Comparison of ENCODE assay signal across 5 worm cellular contexts in the genomic region with DNA sequence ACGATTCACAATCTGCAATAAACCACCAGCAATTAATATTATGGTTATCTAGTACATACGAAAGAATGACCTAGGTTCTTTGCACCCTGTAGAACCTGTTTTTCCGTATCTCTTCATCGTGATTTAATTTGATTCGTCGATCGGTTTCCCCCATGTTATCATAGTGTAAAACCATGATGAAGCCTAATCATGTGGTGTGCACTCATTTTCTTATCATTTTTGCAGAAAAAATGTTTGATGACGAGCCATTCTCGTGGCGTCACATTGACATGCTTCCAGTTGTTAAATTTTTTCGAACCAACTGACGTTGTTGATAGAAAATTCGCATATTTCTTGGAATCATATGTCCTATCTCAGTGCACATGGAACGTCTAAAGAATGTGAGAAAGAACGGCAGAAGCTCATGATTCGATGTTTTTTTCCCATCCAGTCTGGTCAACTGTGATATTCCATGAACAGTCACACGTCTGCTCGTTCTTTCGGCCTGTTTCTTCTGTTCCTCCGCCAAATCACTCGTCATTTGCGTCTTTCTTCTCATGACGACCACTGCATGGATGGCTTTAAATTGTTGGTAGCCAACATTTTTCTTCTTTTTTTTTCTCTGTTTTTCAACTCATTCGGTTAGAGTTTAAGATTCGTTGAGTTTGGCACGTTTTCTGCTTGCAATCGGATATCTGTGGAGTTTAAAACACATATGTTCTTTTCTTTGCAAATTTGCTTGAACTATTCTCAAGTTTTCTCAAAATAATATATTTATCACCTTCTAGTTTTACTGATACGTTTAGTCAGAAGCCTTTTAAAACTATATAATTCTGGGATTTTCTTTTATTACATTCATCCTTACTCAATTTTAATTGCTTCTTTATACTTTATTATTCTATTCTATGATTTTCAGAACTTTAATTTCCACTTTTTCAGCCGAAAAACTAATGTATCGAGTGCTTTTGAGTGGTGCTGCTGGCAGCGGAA.
A peak's percentile ranks its signal among the peaks of the same experiment; 100 is the strongest.
TF ChIP-seq lines count a peak whose summit lies in the region.

A gene (plus strand): TSS at position 919 of the 969 bp plus-strand sequence.

TF ChIP-seq in whole organism, L1 larva, 84 proteins besides CTCF, POLR2A, EP300 and RAD21 (continued from another document and continues in another):
- TF ChIP-seq C04F5.9 (tag; optimal IDR thresholded peaks at IDR 0.05; lab: Kevin White, UChicago) = no peak
- no peak for TF ChIP-seq tbx-2 (tag; optimal IDR thresholded peaks at IDR 0.05; lab: Kevin White, UChicago)
- TF ChIP-seq skn-1 (tag; optimal IDR thresholded peaks at IDR 0.05; lab: Kevin White, UChicago) = no peak
- no peak for TF ChIP-seq sptf-1 (tag; optimal IDR thresholded peaks at IDR 0.05; lab: Kevin White, UChicago)
- no peak for TF ChIP-seq fos-1 (tag; optimal IDR thresholded peaks at IDR 0.05; lab: Kevin White, UChicago)
- no peak for TF ChIP-seq tlp-1 (tag; optimal IDR thresholded peaks at IDR 0.05; lab: Kevin White, UChicago)
- no peak for TF ChIP-seq hpl-2 (GFP tag; optimal IDR thresholded peaks at IDR 0.05; lab: Kevin White, UChicago)
- TF ChIP-seq lin-14 (GFP tag; optimal IDR thresholded peaks at IDR 0.05; lab: Kevin White, UChicago) = peak; percentile 64
- no peak for TF ChIP-seq fkh-10 (GFP tag; optimal IDR thresholded peaks at IDR 0.05; lab: Kevin White, UChicago)
- TF ChIP-seq ceh-82 (tag; optimal IDR thresholded peaks at IDR 0.05; lab: Kevin White, UChicago) = no peak
- TF ChIP-seq lsy-2 (tag; optimal IDR thresholded peaks at IDR 0.05; lab: Kevin White, UChicago) = peak in 1 of 2 experiments; percentile 53
- TF ChIP-seq lin-13 (GFP tag; optimal IDR thresholded peaks at IDR 0.05; lab: Kevin White, UChicago) = peak; percentile 21
- no peak for TF ChIP-seq hlh-4 (tag; optimal IDR thresholded peaks at IDR 0.05; lab: Kevin White, UChicago)
- TF ChIP-seq ceh-63 (GFP tag; optimal IDR thresholded peaks at IDR 0.05; lab: Kevin White, UChicago) = no peak
- no peak for TF ChIP-seq nhr-12 (tag; optimal IDR thresholded peaks at IDR 0.05; lab: Kevin White, UChicago)
- TF ChIP-seq nhr-90 (tag; optimal IDR thresholded peaks at IDR 0.05; lab: Kevin White, UChicago; ENCODE audit: poor library complexity) = peak; percentile 46
- no peak for TF ChIP-seq ztf-11 (tag; optimal IDR thresholded peaks at IDR 0.05; lab: Kevin White, UChicago)
- no peak for TF ChIP-seq egl-27 (tag; optimal IDR thresholded peaks at IDR 0.05; lab: Kevin White, UChicago)
- TF ChIP-seq irx-1 (tag; optimal IDR thresholded peaks at IDR 0.05; lab: Kevin White, UChicago) = no peak
- TF ChIP-seq rnt-1 (tag; optimal IDR thresholded peaks at IDR 0.05; lab: Kevin White, UChicago) = peak; percentile 3
- TF ChIP-seq efl-3 (GFP tag; optimal IDR thresholded peaks at IDR 0.05; lab: Kevin White, UChicago) = no peak
- TF ChIP-seq unc-62 (GFP tag; optimal IDR thresholded peaks at IDR 0.05; lab: Kevin White, UChicago) = no peak
- TF ChIP-seq ets-5 (GFP tag; IDR thresholded peaks at IDR 0.05; lab: Robert Waterston, UW) = no peak
- no peak for TF ChIP-seq isw-1 (GFP tag; IDR thresholded peaks at IDR 0.05; lab: Robert Waterston, UW)
- no peak for TF ChIP-seq lin-39 (tag; optimal IDR thresholded peaks at IDR 0.05; lab: Kevin White, UChicago)

TF ChIP-seq in whole organism, L2 larva, 48 proteins besides CTCF, POLR2A, EP300 and RAD21 (continued from another document and continues in another):
- TF ChIP-seq elt-1 (tag; optimal IDR thresholded peaks at IDR 0.05; lab: Kevin White, UChicago) = no peak
- TF ChIP-seq nhr-11 (tag; optimal IDR thresholded peaks at IDR 0.05; lab: Kevin White, UChicago) = no peak
- TF ChIP-seq lin-11 (tag; optimal IDR thresholded peaks at IDR 0.05; lab: Kevin White, UChicago) = no peak
- TF ChIP-seq R02D3.7 (tag; optimal IDR thresholded peaks at IDR 0.05; lab: Kevin White, UChicago) = no peak
- peak in 1 of 2 experiments; percentile 32 for TF ChIP-seq lsy-2 (tag; optimal IDR thresholded peaks at IDR 0.05; lab: Kevin White, UChicago)
- peak; percentile 32 for TF ChIP-seq C34F6.9 (tag; optimal IDR thresholded peaks at IDR 0.05; lab: Kevin White, UChicago)
- TF ChIP-seq nhr-77 (tag; optimal IDR thresholded peaks at IDR 0.05; lab: Kevin White, UChicago) = no peak
- TF ChIP-seq F13H6.1 (tag; optimal IDR thresholded peaks at IDR 0.05; lab: Kevin White, UChicago) = peak; percentile 12
- TF ChIP-seq ceh-16 (tag; optimal IDR thresholded peaks at IDR 0.05; lab: Kevin White, UChicago) = no peak
- no peak for TF ChIP-seq mab-5 (tag; optimal IDR thresholded peaks at IDR 0.05; lab: Kevin White, UChicago)
- peak; percentile 60 for TF ChIP-seq crh-2 (tag; optimal IDR thresholded peaks at IDR 0.05; lab: Kevin White, UChicago)
- peak; percentile 56 for TF ChIP-seq nhr-129 (tag; optimal IDR thresholded peaks at IDR 0.05; lab: Kevin White, UChicago)
- TF ChIP-seq ztf-1 (GFP tag; conservative IDR thresholded peaks at IDR 0.05; lab: Robert Waterston, UW) = no peak
- no peak for TF ChIP-seq unc-55 (GFP tag; optimal IDR thresholded peaks at IDR 0.05; lab: Kevin White, UChicago)
- peak; percentile 85 for TF ChIP-seq fos-1 (tag; optimal IDR thresholded peaks at IDR 0.05; lab: Kevin White, UChicago)
- TF ChIP-seq nhr-21 (tag; optimal IDR thresholded peaks at IDR 0.05; lab: Kevin White, UChicago) = peak; percentile 83
- no peak for TF ChIP-seq snpc-4 (tag; optimal IDR thresholded peaks at IDR 0.05; lab: Kevin White, UChicago)
- no peak for TF ChIP-seq unc-39 (tag; optimal IDR thresholded peaks at IDR 0.05; lab: Kevin White, UChicago)
- peak; percentile 6 for TF ChIP-seq ama-1 (optimal IDR thresholded peaks at IDR 0.05; lab: Kevin White, UChicago)
- TF ChIP-seq mdl-1 (tag; optimal IDR thresholded peaks at IDR 0.05; lab: Kevin White, UChicago) = peak in 1 of 2 experiments; percentile 68
- TF ChIP-seq nhr-23 (tag; optimal IDR thresholded peaks at IDR 0.05; lab: Kevin White, UChicago) = no peak
- TF ChIP-seq nhr-25 (tag; optimal IDR thresholded peaks at IDR 0.05; lab: Kevin White, UChicago) = peak; percentile 88
- TF ChIP-seq ceh-82 (tag; optimal IDR thresholded peaks at IDR 0.05; lab: Kevin White, UChicago) = no peak
- no peak for TF ChIP-seq ztf-4 (tag; optimal IDR thresholded peaks at IDR 0.05; lab: Kevin White, UChicago)
- TF ChIP-seq dmd-4 (tag; optimal IDR thresholded peaks at IDR 0.05; lab: Kevin White, UChicago) = no peak
- no peak for TF ChIP-seq nhr-237 (tag; optimal IDR thresholded peaks at IDR 0.05; lab: Kevin White, UChicago)

TF ChIP-seq in whole organism, L3 larva, 47 proteins besides CTCF, POLR2A, EP300 and RAD21 (continued from another document):
- no peak for TF ChIP-seq egl-5 (tag; optimal IDR thresholded peaks at IDR 0.05; lab: Kevin White, UChicago)
- no peak for TF ChIP-seq lin-39 (tag; optimal IDR thresholded peaks at IDR 0.05; lab: Kevin White, UChicago)
- TF ChIP-seq ama-1 (optimal IDR thresholded peaks at IDR 0.05; lab: Kevin White, UChicago) = peak; percentile 91
- no peak for TF ChIP-seq hmg-11 (tag; optimal IDR thresholded peaks at IDR 0.05; lab: Kevin White, UChicago)
- TF ChIP-seq nfya-1 (tag; optimal IDR thresholded peaks at IDR 0.05; lab: Kevin White, UChicago; ENCODE audit: insufficient read depth) = peak; percentile 28
- no peak for TF ChIP-seq nhr-12 (tag; optimal IDR thresholded peaks at IDR 0.05; lab: Kevin White, UChicago)
- no peak for TF ChIP-seq fkh-2 (tag; optimal IDR thresholded peaks at IDR 0.05; lab: Kevin White, UChicago)
- peak; percentile 71 for TF ChIP-seq nhr-43 (tag; optimal IDR thresholded peaks at IDR 0.05; lab: Kevin White, UChicago; ENCODE audit: poor library complexity, severe bottlenecking)
- no peak for TF ChIP-seq unc-39 (tag; optimal IDR thresholded peaks at IDR 0.05; lab: Kevin White, UChicago)
- TF ChIP-seq pha-4 (tag; optimal IDR thresholded peaks at IDR 0.05; lab: Kevin White, UChicago) = peak; percentile 40
- no peak for TF ChIP-seq lin-15B (tag; optimal IDR thresholded peaks at IDR 0.05; lab: Kevin White, UChicago)
- TF ChIP-seq elt-2 (tag; optimal IDR thresholded peaks at IDR 0.05; lab: Kevin White, UChicago) = peak; percentile 95
- TF ChIP-seq nhr-76 (tag; optimal IDR thresholded peaks at IDR 0.05; lab: Kevin White, UChicago) = no peak
- TF ChIP-seq ztf-4 (tag; optimal IDR thresholded peaks at IDR 0.05; lab: Kevin White, UChicago) = no peak
- TF ChIP-seq daf-12 (tag; optimal IDR thresholded peaks at IDR 0.05; lab: Kevin White, UChicago) = no peak
- TF ChIP-seq elt-3 (tag; optimal IDR thresholded peaks at IDR 0.05; lab: Kevin White, UChicago) = peak; percentile 19 to 56 (median 50)
- no peak for TF ChIP-seq ztf-11 (tag; optimal IDR thresholded peaks at IDR 0.05; lab: Kevin White, UChicago)
- TF ChIP-seq sea-2 (GFP tag; optimal IDR thresholded peaks at IDR 0.05; lab: Kevin White, UChicago) = no peak

TF ChIP-seq in whole organism, L4 larva, 104 proteins besides CTCF, POLR2A, EP300 and RAD21 (continued from another document and continues in another):
- TF ChIP-seq mxl-3 (GFP tag; optimal IDR thresholded peaks at IDR 0.05; lab: Kevin White, UChicago) (peak; percentile 85), ztf-7 (tag; optimal IDR thresholded peaks at IDR 0.05; lab: Kevin White, UChicago) (no peak), T20F7.1 (GFP tag; optimal IDR thresholded peaks at IDR 0.05; lab: Kevin White, UChicago) (peak; percentile 58), hlh-11 (tag; optimal IDR thresholded peaks at IDR 0.05; lab: Kevin White, UChicago) (peak; percentile 89), aly-2 (tag; optimal IDR thresholded peaks at IDR 0.05; lab: Kevin White, UChicago) (no peak), nhr-48 (tag; optimal IDR thresholded peaks at IDR 0.05; lab: Kevin White, UChicago) (peak; percentile 86), tag-97 (GFP tag; IDR thresholded peaks at IDR 0.05; lab: Robert Waterston, UW) (no peak), php-3 (GFP tag; IDR thresholded peaks at IDR 0.05; lab: Robert Waterston, UW) (peak; percentile 68; the same call in 1 of the 2 replicates), fkh-10 (GFP tag; optimal IDR thresholded peaks at IDR 0.05; lab: Kevin White, UChicago) (no peak), gei-8 (GFP tag; optimal IDR thresholded peaks at IDR 0.05; lab: Kevin White, UChicago) (peak; percentile 57), ceh-20 (GFP tag; IDR thresholded peaks at IDR 0.05; lab: Robert Waterston, UW) (peak; percentile 27; the same call in 1 of the 2 replicates), ama-1 (optimal IDR thresholded peaks at IDR 0.05; lab: Kevin White, UChicago) (peak; percentile 31), dve-1 (tag; optimal IDR thresholded peaks at IDR 0.05; lab: Kevin White, UChicago; ENCODE audit: insufficient read depth) (peak; percentile 42), dmd-6 (GFP tag; IDR thresholded peaks at IDR 0.05; lab: Robert Waterston, UW) (peak; percentile 94), mes-2 (tag; optimal IDR thresholded peaks at IDR 0.05; lab: Kevin White, UChicago; ENCODE audit: poor library complexity, severe bottlenecking) (peak; percentile 42), hif-1 (tag; optimal IDR thresholded peaks at IDR 0.05; lab: Kevin White, UChicago) (peak in 1 of 2 experiments; percentile 72), pqm-1 (tag; optimal IDR thresholded peaks at IDR 0.05; lab: Kevin White, UChicago) (peak; percentile 46), jun-1 (tag; optimal IDR thresholded peaks at IDR 0.05; lab: Kevin White, UChicago) (peak; percentile 10), lsy-2 (tag; optimal IDR thresholded peaks at IDR 0.05; lab: Kevin White, UChicago) (peak in 1 of 2 experiments; percentile 28), F26F4.8 (GFP tag; conservative IDR thresholded peaks at IDR 0.05; lab: Robert Waterston, UW) (no peak), nhr-77 (tag; optimal IDR thresholded peaks at IDR 0.05; lab: Kevin White, UChicago) (peak; percentile 26), dmd-8 (GFP tag; IDR thresholded peaks at IDR 0.05; lab: Robert Waterston, UW) (0 out of 2 replicates have a peak, but pooled peaks have one; percentile 34), nhr-28 (tag; optimal IDR thresholded peaks at IDR 0.05; lab: Kevin White, UChicago) (peak; percentile 70), hlh-30 (tag; optimal IDR thresholded peaks at IDR 0.05; lab: Kevin White, UChicago; ENCODE audit: insufficient read depth) (peak; percentile 83), mdt-29 (GFP tag; IDR thresholded peaks at IDR 0.05; lab: Robert Waterston, UW) (peak; percentile 26; the same call in 1 of the 2 replicates), tra-1 (GFP tag; IDR thresholded peaks at IDR 0.05; lab: Robert Waterston, UW) (peak; percentile 67), nhr-41 (GFP tag; IDR thresholded peaks at IDR 0.05; lab: Robert Waterston, UW) (peak; percentile 25; the same call in 1 of the 2 replicates)

TF ChIP-seq in whole organism, young adult, 124 proteins besides CTCF, POLR2A, EP300 and RAD21 (continued from another document):
- TF ChIP-seq cebp-1 (GFP tag; IDR thresholded peaks at IDR 0.05; lab: Robert Waterston, UW) (peak; percentile 24; the same call in 1 of the 2 replicates), cebp-1 (tag; optimal IDR thresholded peaks at IDR 0.05; lab: Kevin White, UChicago) (peak; percentile 75), mcd-1 (GFP tag; IDR thresholded peaks at IDR 0.05; lab: Robert Waterston, UW) (peak; percentile 15; the same call in 1 of the 2 replicates), ets-4 (GFP tag; optimal IDR thresholded peaks at IDR 0.05; lab: Kevin White, UChicago) (peak; percentile 23), nhr-80 (tag; optimal IDR thresholded peaks at IDR 0.05; lab: Kevin White, UChicago) (peak; percentile 90), Y53G8AR.9 (GFP tag; conservative IDR thresholded peaks at IDR 0.05; lab: Robert Waterston, UW) (0 out of 2 replicates have a peak, but pooled peaks have one; percentile 55), tbp1 (GFP tag; optimal IDR thresholded peaks at IDR 0.05; lab: Kevin White, UChicago) (peak; percentile 29)
